Fruit fly (Drosophila melanogaster) Kc167 (cell line): Measurements from ENCODE around the gene Scamp.

Source experiments
- insv ChIP-seq: fragments of >200 bp; optimal IDR thresholded peaks from 3 replicates; lab custom pipeline; 2018; ENCODE audit warnings: missing external identifiers
- ttk ChIP-seq: sonication (Bioruptor generic); optimal IDR thresholded peaks from 2 replicates; lab custom pipeline; 2017; ENCODE audit warnings: missing external identifiers

DNA sequence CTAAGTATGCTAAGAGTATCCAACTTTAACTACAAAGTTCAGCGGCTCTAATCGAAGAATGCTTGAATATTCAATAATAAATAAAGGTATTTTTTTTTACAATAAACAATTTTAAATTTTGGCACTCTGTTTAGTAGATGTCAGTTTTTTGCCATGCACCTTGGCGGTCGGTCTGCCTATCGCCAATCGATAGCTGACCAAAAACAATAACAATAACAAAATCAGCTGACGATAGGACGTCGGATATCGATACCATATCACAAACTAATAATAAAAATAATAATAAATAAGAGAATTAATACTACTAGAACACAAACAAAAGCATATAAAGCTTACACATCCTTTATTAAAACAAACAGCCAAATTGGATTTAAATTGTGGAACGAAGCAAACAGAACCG is 37.0 kb upstream of the Scamp start, which contains the start of gene Gmap:
- TF ChIP-seq ttk (lab: Kevin White, UChicago) (no peak), insv (lab: Kevin White, UChicago) (no peak)
